Worm (Caenorhabditis elegans) whole organism, L4 larva: Measurements from ENCODE around the gene atad-3.

Experiments
- D1046.2 ChIP-seq: fragments of 200-800 bp; sonication (Bioruptor generic); IDR thresholded peaks from 2 replicates; pipeline ENCODE4 v1.3.6; 2022; ENCODE audit warnings: missing genetic modification characterization, missing compliant biosample characterization
- F49E8.2 ChIP-seq: sonication (generic microtip); optimal IDR thresholded peaks from 2 replicates; lab custom pipeline; 2016; ENCODE audit warnings: missing compliant biosample characterization, mild to moderate bottlenecking, missing genetic modification characterization, borderline replicate concordance
- R02D3.7 ChIP-seq: fragments of 150-350 bp; sonication (generic microtip); optimal IDR thresholded peaks from 3 replicates; lab custom pipeline; 2014; ENCODE audit warnings: missing biosample characterization, missing genetic modification characterization
- Y105C5A.15 ChIP-seq: fragments of 200-800 bp; sonication (Bioruptor generic); IDR thresholded peaks from 2 replicates; pipeline ENCODE4 v1.3.6; 2022; ENCODE audit warnings: missing genetic modification characterization, missing compliant biosample characterization
- Y48G9A.11 ChIP-seq: fragments of 200-800 bp; sonication (Bioruptor generic); IDR thresholded peaks from 2 replicates; pipeline ENCODE4 v1.3.6; 2022; ENCODE audit warnings: missing genetic modification reagents, missing genetic modification characterization, missing compliant biosample characterization
- aha-1 ChIP-seq: fragments of 150-350 bp; peaks from one replicate; lab custom pipeline; 2014; ENCODE audit warnings: missing biosample characterization, missing genetic modification characterization
- ama-1 ChIP-seq: fragments of 150-350 bp; optimal IDR thresholded peaks from 2 replicates; lab custom pipeline; 2014; ENCODE audit warnings: inconsistent platforms, mixed read lengths
- arid-1 ChIP-seq: fragments of 200-800 bp; sonication (Bioruptor generic); conservative IDR thresholded peaks from 2 replicates; pipeline ENCODE4 v1.3.6; 2022; ENCODE audit warnings: missing genetic modification reagents, missing genetic modification characterization, missing compliant biosample characterization
- attf-4 ChIP-seq: sonication (generic microtip); optimal IDR thresholded peaks from 3 replicates; lab custom pipeline; 2017; ENCODE audit warnings: missing biosample characterization, missing genetic modification characterization
- ceh-28 ChIP-seq: fragments of 150-350 bp; optimal IDR thresholded peaks from 2 replicates; lab custom pipeline; 2014; ENCODE audit warnings: missing biosample characterization, missing genetic modification reagents, missing genetic modification characterization
- ces-1 ChIP-seq: fragments of 150-350 bp; sonication (generic microtip); optimal IDR thresholded peaks from 4 replicates; lab custom pipeline; 2014; ENCODE audit warnings: missing biosample characterization, missing genetic modification reagents, missing genetic modification characterization
- daf-12 ChIP-seq: fragments of 150-350 bp; optimal IDR thresholded peaks from 2 replicates; lab custom pipeline; 2014; ENCODE audit warnings: missing biosample characterization, missing genetic modification reagents, missing genetic modification characterization
- daf-8 ChIP-seq: fragments of 200-800 bp; sonication (Bioruptor generic); IDR thresholded peaks from 2 replicates; pipeline ENCODE4 v1.3.6; 2022; ENCODE audit warnings: missing genetic modification characterization, missing compliant biosample characterization
- dmd-6 ChIP-seq: fragments of 200-800 bp; sonication (Bioruptor generic); IDR thresholded peaks from 2 replicates; pipeline ENCODE4 v1.3.6; 2022; ENCODE audit warnings: missing genetic modification reagents, missing genetic modification characterization, missing compliant biosample characterization
- dmd-9 ChIP-seq: fragments of 200-800 bp; sonication (Bioruptor generic); IDR thresholded peaks from 2 replicates; pipeline ENCODE4 v1.3.6; 2022; ENCODE audit warnings: missing genetic modification reagents, missing genetic modification characterization, missing compliant biosample characterization
- dpl-1 ChIP-seq: fragments of 150-350 bp; optimal IDR thresholded peaks from 2 replicates; lab custom pipeline; 2014; ENCODE audit warnings: missing biosample characterization, missing genetic modification reagents, missing genetic modification characterization
- dve-1 ChIP-seq: sonication (generic microtip); optimal IDR thresholded peaks from 2 replicates; lab custom pipeline; 2017; ENCODE audit warnings: antibody characterized with exemption, mild to moderate bottlenecking, missing genetic modification characterization, missing compliant biosample characterization; ENCODE audit not compliant: insufficient read depth
- egl-43 ChIP-seq: fragments of 200-800 bp; sonication (Bioruptor generic); IDR thresholded peaks from 2 replicates; pipeline ENCODE4 v1.3.6; 2022; ENCODE audit warnings: missing genetic modification reagents, missing genetic modification characterization, missing compliant biosample characterization
- fkh-10 ChIP-seq: fragments of 150-350 bp; optimal IDR thresholded peaks from 2 replicates; lab custom pipeline; 2014; ENCODE audit warnings: missing biosample characterization, missing genetic modification reagents, missing genetic modification characterization
- lin-13 ChIP-seq: fragments of 150-350 bp; optimal IDR thresholded peaks from 2 replicates; lab custom pipeline; 2014; ENCODE audit warnings: missing biosample characterization, missing genetic modification reagents, missing genetic modification characterization
- lin-15B ChIP-seq: fragments of 150-350 bp; sonication (generic microtip); optimal IDR thresholded peaks from 3 replicates; lab custom pipeline; 2014; ENCODE audit warnings: missing biosample characterization, missing genetic modification characterization
- lin-29 ChIP-seq: fragments of 200-800 bp; sonication (Bioruptor generic); IDR thresholded peaks from 2 replicates; pipeline ENCODE4 v1.3.6; 2022; ENCODE audit warnings: missing genetic modification reagents, missing genetic modification characterization, missing compliant biosample characterization
- mdl-1 ChIP-seq, 2 experiments: fragments of 150-350 bp in 1 of 2; sonication (generic microtip) in 1 of 2; optimal IDR thresholded peaks; 2 replicates each; lab custom pipeline; 2014 to 2017; ENCODE audit warnings: missing biosample characterization in 2 of 2, missing genetic modification characterization in 2 of 2
- mxl-2 ChIP-seq: fragments of 200-800 bp; sonication (Bioruptor generic); conservative IDR thresholded peaks from 2 replicates; pipeline ENCODE4 v1.3.6; 2022; ENCODE audit warnings: missing genetic modification reagents, missing genetic modification characterization, missing compliant biosample characterization
- mxl-3 ChIP-seq: fragments of 200-800 bp; sonication (Bioruptor generic); optimal IDR thresholded peaks from 2 replicates; lab custom pipeline; 2018; ENCODE audit warnings: mild to moderate bottlenecking, missing genetic modification characterization, missing compliant biosample characterization
- nhr-48 ChIP-seq: sonication (generic microtip); optimal IDR thresholded peaks from 2 replicates; lab custom pipeline; 2016; ENCODE audit warnings: mild to moderate bottlenecking, missing genetic modification characterization, missing compliant biosample characterization
- pha-4 ChIP-seq, 2 experiments: fragments of 150-350 bp in 1 of 2; fragments of 200-800 bp in 1 of 2; sonication (Bioruptor generic) in 1 of 2; IDR thresholded peaks in 1 of 2; optimal IDR thresholded peaks in 1 of 2; 2 replicates each; pipeline versions ENCODE4 v1.3.6 to Lab custom; 2014 to 2022; ENCODE audit warnings: missing genetic modification characterization in 2 of 2, missing genetic modification reagents in 2 of 2, missing biosample characterization in 1 of 2, missing compliant biosample characterization in 1 of 2
- pqm-1 ChIP-seq: sonication (generic microtip); optimal IDR thresholded peaks from 2 replicates; lab custom pipeline; 2017; ENCODE audit warnings: missing biosample characterization, missing genetic modification characterization
- rbr-2 ChIP-seq: sonication (generic microtip); optimal IDR thresholded peaks from 2 replicates; lab custom pipeline; 2016; ENCODE audit warnings: missing genotype, missing genetic modification characterization, missing compliant biosample characterization
- saeg-2 ChIP-seq: fragments of 200-800 bp; sonication (Bioruptor generic); IDR thresholded peaks from 2 replicates; pipeline ENCODE4 v1.3.6; 2022; ENCODE audit warnings: missing genetic modification reagents, missing genetic modification characterization, missing compliant biosample characterization
- snpc-1.2 ChIP-seq: fragments of 200-800 bp; sonication (Bioruptor generic); IDR thresholded peaks from 2 replicates; pipeline ENCODE4 v1.3.6; 2022; ENCODE audit warnings: missing genetic modification reagents, missing genetic modification characterization, missing compliant biosample characterization
- snpc-4 ChIP-seq: fragments of 150-350 bp; optimal IDR thresholded peaks from 2 replicates; lab custom pipeline; 2014; ENCODE audit warnings: missing biosample characterization, missing genetic modification characterization
- tra-1 ChIP-seq: fragments of 200-800 bp; sonication (Bioruptor generic); IDR thresholded peaks from 2 replicates; pipeline ENCODE4 v1.3.6; 2022; ENCODE audit warnings: missing genetic modification reagents, missing genetic modification characterization, missing compliant biosample characterization
- unc-130 ChIP-seq: sonication (generic microtip); optimal IDR thresholded peaks from 2 replicates; lab custom pipeline; 2016; ENCODE audit warnings: missing genetic modification reagents, missing genetic modification characterization, missing compliant biosample characterization
- zfp-2 ChIP-seq: sonication (generic microtip); optimal IDR thresholded peaks from 2 replicates; lab custom pipeline; 2016; ENCODE audit warnings: mild to moderate bottlenecking, missing genetic modification characterization, missing compliant biosample characterization
- ztf-7 ChIP-seq: fragments of 150-350 bp; optimal IDR thresholded peaks from 2 replicates; lab custom pipeline; 2014; ENCODE audit warnings: missing biosample characterization, missing genetic modification characterization

atad-3 gene

ce11 chrII:10271093-10271492, 22.3 kb downstream of the atad-3 start, which contains the start of gene F54B3.4:
F54B3.4 (minus strand) TSS chrII:10271193.
- TF ChIP-seq dpl-1 (GFP tag; lab: Kevin White, UChicago) (no peak), fkh-10 (no peak), pha-4 (GFP tag; IDR thresholded peaks at IDR 0.05; lab: Robert Waterston, UW) (no peak), pha-4 (tag; optimal IDR thresholded peaks at IDR 0.05; lab: Kevin White, UChicago) (no peak), ces-1 (GFP tag; lab: Kevin White, UChicago) (no peak), pqm-1 (tag; lab: Kevin White, UChicago) (no peak), daf-8 (no peak), ama-1 (lab: Kevin White, UChicago) (no peak), egl-43 (GFP tag; lab: Robert Waterston, UW) (no peak), Y48G9A.11 (no peak), dmd-9 (GFP tag; lab: Robert Waterston, UW) (no peak), zfp-2 (no peak), arid-1 (GFP tag; lab: Robert Waterston, UW) (no peak), aha-1 (no peak), lin-13 (GFP tag; lab: Kevin White, UChicago) (no peak), lin-15B (tag; lab: Kevin White, UChicago) (no peak), nhr-48 (tag; lab: Kevin White, UChicago) (no peak), lin-29 (GFP tag; lab: Robert Waterston, UW) (no peak), tra-1 (GFP tag; lab: Robert Waterston, UW) (no peak), F49E8.2 (tag; lab: Kevin White, UChicago) (no peak), snpc-1.2 (GFP tag; lab: Robert Waterston, UW) (no peak)
- TF ChIP-seq, all 104 proteins: peak for 0

- no peak for TF ChIP-seq mxl-2 (GFP tag; lab: Robert Waterston, UW)
- no peak for TF ChIP-seq R02D3.7
- no peak for TF ChIP-seq rbr-2 (tag; lab: Kevin White, UChicago)
- TF ChIP-seq ztf-7: no peak
- TF ChIP-seq dmd-6 (GFP tag; lab: Robert Waterston, UW): no peak
- TF ChIP-seq pha-4 (GFP tag; IDR thresholded peaks at IDR 0.05; lab: Robert Waterston, UW): no peak
- TF ChIP-seq pha-4 (tag; optimal IDR thresholded peaks at IDR 0.05; lab: Kevin White, UChicago): no peak
- TF ChIP-seq mxl-3 (GFP tag; lab: Kevin White, UChicago): no peak
- TF ChIP-seq daf-12 (tag; lab: Kevin White, UChicago): no peak
- TF ChIP-seq zfp-2: no peak
- TF ChIP-seq ceh-28 (tag; lab: Kevin White, UChicago): no peak
- no peak for TF ChIP-seq lin-15B (tag; lab: Kevin White, UChicago)
- no peak for TF ChIP-seq D1046.2 (GFP tag; lab: Robert Waterston, UW)
- TF ChIP-seq attf-4 (tag; lab: Kevin White, UChicago): no peak
- no peak for TF ChIP-seq snpc-1.2 (GFP tag; lab: Robert Waterston, UW)
These were observed 30.8 kb downstream of the atad-3 start, which contains the start of gene ZK971.1 for ce11 chrII:10279561-10279960. ZK971.1 (minus strand) TSS chrII:10279661.

DNA sequence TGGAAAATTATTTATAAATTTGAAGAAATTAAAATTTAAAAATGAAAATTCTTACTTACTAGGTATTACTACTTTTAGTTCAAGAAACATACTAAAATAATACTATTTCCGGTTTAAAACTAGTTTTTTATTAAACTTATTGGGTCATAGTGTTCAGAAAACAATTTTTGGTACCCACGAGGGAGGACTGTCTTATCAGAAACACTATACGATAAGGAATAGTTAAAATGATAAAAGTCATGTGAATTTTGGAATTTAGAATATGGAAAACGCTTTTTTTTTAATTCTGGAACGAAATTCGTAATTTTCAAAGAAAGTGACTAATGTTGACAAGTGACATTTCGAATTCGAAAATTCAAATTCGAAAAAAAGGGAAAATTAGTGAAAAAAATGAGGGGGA, 32.9 kb downstream of the atad-3 start:
- TF ChIP-seq mdl-1 (tag; optimal IDR thresholded peaks at IDR 0.05; lab: Kevin White, UChicago) (peak in 1 of 2 experiments; percentile 2), ceh-28 (tag; lab: Kevin White, UChicago) (no peak), aha-1 (no peak), saeg-2 (GFP tag; lab: Robert Waterston, UW) (no peak), dve-1 (tag; lab: Kevin White, UChicago) (peak; percentile 17), dpl-1 (GFP tag; lab: Kevin White, UChicago) (no peak), attf-4 (tag; lab: Kevin White, UChicago) (no peak), snpc-4 (tag; lab: Kevin White, UChicago) (no peak), Y105C5A.15 (GFP tag; lab: Robert Waterston, UW) (no peak), unc-130 (GFP tag; lab: Kevin White, UChicago) (no peak), pqm-1 (tag; lab: Kevin White, UChicago) (peak; percentile 27)
